Worm (Caenorhabditis elegans): ENCODE measurements around the gene C45G9.2.

DNA sequence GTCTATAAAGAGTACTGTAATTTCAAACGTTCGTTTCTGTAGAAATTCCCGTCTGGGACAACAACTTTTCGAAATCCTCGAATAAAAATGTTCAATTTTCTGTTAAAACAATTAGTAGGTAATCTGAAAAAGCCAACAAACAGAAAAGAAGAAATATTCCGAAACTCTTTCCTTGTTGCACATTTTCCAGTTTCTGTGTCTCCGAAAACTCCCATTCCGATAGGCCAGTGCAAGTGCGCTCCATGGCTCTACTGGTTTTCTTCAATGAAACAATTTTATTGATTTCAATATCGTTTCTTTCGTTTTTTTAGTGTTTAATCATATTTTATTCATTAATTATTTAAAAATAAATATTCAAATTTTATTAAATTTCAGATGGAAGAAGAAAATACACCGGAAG, 33.8 kb downstream of the C45G9.2 start, which contains the start of gene F54D8.6:
- no peak for TF ChIP-seq dpff-1 (tag; optimal IDR thresholded peaks at IDR 0.05)
- no peak for TF ChIP-seq hmg-1.2 (GFP tag; IDR thresholded peaks at IDR 0.05)
